Worm (Caenorhabditis elegans) whole organism, L1 larva: ENCODE results near the gene ZK669.3.

Experiments
- Y116A8C.19 ChIP-seq: sonication (generic microtip); optimal IDR thresholded peaks from 2 replicates; lab custom pipeline; 2016; ENCODE audit warnings: missing compliant biosample characterization, missing genetic modification characterization, borderline replicate concordance
- alr-1 ChIP-seq: fragments of 200-800 bp; sonication (Bioruptor generic); optimal IDR thresholded peaks from 2 replicates; lab custom pipeline; 2018; ENCODE audit warnings: borderline replicate concordance, mild to moderate bottlenecking, missing genetic modification characterization, missing compliant biosample characterization
- ama-1 ChIP-seq: fragments of 150-350 bp; optimal IDR thresholded peaks from 2 replicates; lab custom pipeline; 2014
- ceh-63 ChIP-seq: fragments of 200-800 bp; sonication (Bioruptor generic); optimal IDR thresholded peaks from 2 replicates; lab custom pipeline; 2018; ENCODE audit warnings: mild to moderate bottlenecking, missing genetic modification characterization, missing compliant biosample characterization
- ceh-8 ChIP-seq: fragments of 200-800 bp; sonication (Bioruptor generic); optimal IDR thresholded peaks from 2 replicates; lab custom pipeline; 2018; ENCODE audit warnings: mild to moderate bottlenecking, missing genetic modification characterization, moderate library complexity, missing compliant biosample characterization
- ceh-90 ChIP-seq: sonication (generic microtip); optimal IDR thresholded peaks from 2 replicates; lab custom pipeline; 2016; ENCODE audit warnings: missing genetic modification characterization, missing compliant biosample characterization
- ces-1 ChIP-seq: fragments of 150-350 bp; optimal IDR thresholded peaks from 2 replicates; lab custom pipeline; 2014; ENCODE audit warnings: missing biosample characterization, missing genetic modification reagents, missing genetic modification characterization
- efl-1 ChIP-seq, 4 experiments: fragments of 150-350 bp; optimal IDR thresholded peaks in 3 of 4; peaks in 1 of 4; 1 replicate in 1 of 4; 2 replicates in 3 of 4; lab custom pipeline; 2014; ENCODE audit warnings: missing biosample characterization in 2 of 4, missing genetic modification characterization in 2 of 4, missing genetic modification reagents in 2 of 4
- elt-2 ChIP-seq: sonication (generic microtip); optimal IDR thresholded peaks from 2 replicates; lab custom pipeline; 2016; ENCODE audit warnings: missing genetic modification characterization, mild to moderate bottlenecking, inconsistent platforms, missing compliant biosample characterization, missing genetic modification reagents
- elt-3 ChIP-seq, 6 experiments: fragments of 150-350 bp in 1 of 6; sonication (generic microtip); optimal IDR thresholded peaks; 2 replicates each; lab custom pipeline; 2017 to 2018; ENCODE audit warnings: missing biosample characterization in 6 of 6, missing genetic modification characterization in 6 of 6, inconsistent platforms in 1 of 6
- fkh-10 ChIP-seq: sonication (generic microtip); optimal IDR thresholded peaks from 2 replicates; lab custom pipeline; 2017; ENCODE audit warnings: missing biosample characterization, missing genetic modification reagents, missing genetic modification characterization
- fkh-4 ChIP-seq: sonication (generic microtip); optimal IDR thresholded peaks from 2 replicates; lab custom pipeline; 2016; ENCODE audit warnings: missing compliant biosample characterization, missing genetic modification characterization, borderline replicate concordance
- fkh-8 ChIP-seq: sonication (generic microtip); optimal IDR thresholded peaks from 2 replicates; lab custom pipeline; 2016; ENCODE audit warnings: mild to moderate bottlenecking, missing genetic modification characterization, missing compliant biosample characterization
- fos-1 ChIP-seq: fragments of 150-350 bp; optimal IDR thresholded peaks from 2 replicates; lab custom pipeline; 2014; ENCODE audit warnings: missing biosample characterization, missing genetic modification characterization
- hlh-4 ChIP-seq: sonication (generic microtip); optimal IDR thresholded peaks from 2 replicates; lab custom pipeline; 2016; ENCODE audit warnings: mild to moderate bottlenecking, missing genetic modification characterization, missing compliant biosample characterization
- lin-14 ChIP-seq: fragments of 200-800 bp; sonication (Bioruptor generic); optimal IDR thresholded peaks from 2 replicates; lab custom pipeline; 2018; ENCODE audit warnings: mild to moderate bottlenecking, missing genetic modification characterization, moderate library complexity, missing compliant biosample characterization
- lir-3 ChIP-seq: sonication (generic microtip); optimal IDR thresholded peaks from 2 replicates; lab custom pipeline; 2016; ENCODE audit warnings: mild to moderate bottlenecking, missing genetic modification characterization, moderate library complexity, missing compliant biosample characterization; ENCODE audit not compliant: poor library complexity
- lsy-2 ChIP-seq, 2 experiments: fragments of 150-350 bp; optimal IDR thresholded peaks; 2 replicates each; lab custom pipeline; 2014; ENCODE audit warnings: missing biosample characterization in 2 of 2, missing genetic modification characterization in 2 of 2
- mef-2 ChIP-seq: fragments of 150-350 bp; optimal IDR thresholded peaks from 2 replicates; lab custom pipeline; 2014; ENCODE audit warnings: missing biosample characterization, missing genetic modification characterization
- mep-1 ChIP-seq: fragments of 150-350 bp; optimal IDR thresholded peaks from 2 replicates; lab custom pipeline; 2014; ENCODE audit warnings: missing biosample characterization, missing genetic modification characterization
- nhr-19 ChIP-seq: fragments of 200-800 bp; sonication (Bioruptor generic); conservative IDR thresholded peaks from 2 replicates; pipeline ENCODE4 v1.3.6; 2022; ENCODE audit warnings: missing genetic modification characterization, missing compliant biosample characterization
- nhr-237 ChIP-seq: fragments of 150-350 bp; optimal IDR thresholded peaks from 2 replicates; lab custom pipeline; 2014; ENCODE audit warnings: missing biosample characterization, missing genetic modification characterization
- nhr-77 ChIP-seq: fragments of 150-350 bp; optimal IDR thresholded peaks from 2 replicates; lab custom pipeline; 2014; ENCODE audit warnings: missing biosample characterization, missing genetic modification characterization
- nhr-84 ChIP-seq: sonication (generic microtip); optimal IDR thresholded peaks from 2 replicates; lab custom pipeline; 2017; ENCODE audit warnings: missing biosample characterization, missing genetic modification characterization
- nhr-85 ChIP-seq: sonication (generic microtip); peaks from one replicate; lab custom pipeline; 2016; ENCODE audit warnings: missing genetic modification characterization, inconsistent platforms, missing compliant biosample characterization
- pqm-1 ChIP-seq: sonication (generic microtip); optimal IDR thresholded peaks from 3 replicates; lab custom pipeline; 2017; ENCODE audit warnings: missing biosample characterization, missing genetic modification characterization
- tlp-1 ChIP-seq: fragments of 150-350 bp; optimal IDR thresholded peaks from 2 replicates; lab custom pipeline; 2014; ENCODE audit warnings: missing biosample characterization, missing genetic modification characterization
- unc-130 ChIP-seq: fragments of 150-350 bp; optimal IDR thresholded peaks from 2 replicates; lab custom pipeline; 2017; ENCODE audit warnings: missing biosample characterization, missing genetic modification characterization, inconsistent platforms
- unc-86 ChIP-seq: sonication (generic microtip); optimal IDR thresholded peaks from 2 replicates; lab custom pipeline; 2016; ENCODE audit warnings: missing genetic modification characterization, missing compliant biosample characterization
- ztf-4 ChIP-seq: fragments of 150-350 bp; optimal IDR thresholded peaks from 2 replicates; lab custom pipeline; 2014; ENCODE audit warnings: missing biosample characterization, missing genetic modification characterization

Gene ZK669.3

DNA sequence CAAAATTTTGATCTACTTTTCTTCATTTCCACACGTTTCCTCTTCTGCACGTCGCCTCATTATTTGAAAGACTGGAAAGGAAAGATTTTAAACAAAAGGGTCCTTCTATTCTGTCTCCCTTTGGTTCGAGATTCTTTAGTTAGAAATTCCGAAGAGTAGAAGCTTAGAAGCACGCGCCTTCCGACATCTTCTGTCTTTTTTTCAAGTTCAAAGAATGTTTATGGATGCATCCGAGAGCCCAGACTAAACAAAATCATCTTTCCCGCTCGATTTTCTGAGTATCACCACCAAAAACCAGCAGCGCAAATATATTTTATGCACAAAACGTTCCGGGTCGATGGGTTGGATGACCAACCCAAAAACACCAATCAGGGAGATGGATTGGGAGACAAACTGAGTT, 43.1 kb downstream of the ZK669.3 start:
- TF ChIP-seq fkh-10 (peak; percentile 25), fkh-4 (tag; lab: Kevin White, UChicago) (no peak), ztf-4 (tag; lab: Kevin White, UChicago) (no peak), mep-1 (no peak), Y116A8C.19 (tag; lab: Kevin White, UChicago) (no peak), ama-1 (lab: Kevin White, UChicago) (no peak), lsy-2 (tag; optimal IDR thresholded peaks at IDR 0.05; lab: Kevin White, UChicago) (no peak), unc-86 (tag; lab: Kevin White, UChicago) (peak; percentile 10), elt-2 (tag; lab: Kevin White, UChicago) (no peak), ces-1 (GFP tag; lab: Kevin White, UChicago) (no peak), lin-14 (GFP tag; lab: Kevin White, UChicago) (peak; percentile 21), nhr-237 (tag; lab: Kevin White, UChicago) (no peak), hlh-4 (tag; lab: Kevin White, UChicago) (no peak), nhr-85 (tag; lab: Kevin White, UChicago) (no peak), nhr-84 (tag; lab: Kevin White, UChicago) (no peak), fkh-8 (tag; lab: Kevin White, UChicago) (no peak), elt-3 (tag; optimal IDR thresholded peaks at IDR 0.05; lab: Kevin White, UChicago) (no peak)

DNA sequence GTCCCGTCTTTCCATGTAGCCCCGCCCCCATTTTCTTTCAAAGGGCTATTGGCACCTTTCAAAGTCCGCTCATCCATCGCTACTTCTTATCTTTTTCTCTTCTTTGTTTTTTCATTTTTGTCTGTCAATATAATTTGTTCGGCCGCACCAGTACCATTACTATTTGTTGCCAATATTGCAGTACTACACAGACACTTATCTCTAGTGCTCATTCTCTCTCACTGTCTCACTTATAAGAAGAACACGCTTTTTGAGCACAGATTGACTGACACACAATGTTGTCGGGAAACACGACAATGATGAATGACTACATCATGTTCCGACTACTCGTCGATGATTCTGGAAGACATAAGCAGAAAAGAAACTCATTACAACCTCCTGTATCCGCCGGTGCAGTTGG, 44.1 kb downstream of the ZK669.3 start:
- no peak for TF ChIP-seq tlp-1
- no peak for TF ChIP-seq unc-86 (tag; lab: Kevin White, UChicago)
- no peak for TF ChIP-seq nhr-19 (GFP tag; lab: Robert Waterston, UW)
- no peak for TF ChIP-seq lsy-2 (tag; optimal IDR thresholded peaks at IDR 0.05; lab: Kevin White, UChicago)
- no peak for TF ChIP-seq mef-2 (tag; lab: Kevin White, UChicago)
- no peak for TF ChIP-seq nhr-77 (tag; lab: Kevin White, UChicago)
- no peak for TF ChIP-seq ceh-8 (GFP tag; lab: Kevin White, UChicago)
- no peak for TF ChIP-seq unc-130
- no peak for TF ChIP-seq Y116A8C.19 (tag; lab: Kevin White, UChicago)
- TF ChIP-seq fos-1 (tag; lab: Kevin White, UChicago) = no peak
- TF ChIP-seq mep-1 = no peak

DNA sequence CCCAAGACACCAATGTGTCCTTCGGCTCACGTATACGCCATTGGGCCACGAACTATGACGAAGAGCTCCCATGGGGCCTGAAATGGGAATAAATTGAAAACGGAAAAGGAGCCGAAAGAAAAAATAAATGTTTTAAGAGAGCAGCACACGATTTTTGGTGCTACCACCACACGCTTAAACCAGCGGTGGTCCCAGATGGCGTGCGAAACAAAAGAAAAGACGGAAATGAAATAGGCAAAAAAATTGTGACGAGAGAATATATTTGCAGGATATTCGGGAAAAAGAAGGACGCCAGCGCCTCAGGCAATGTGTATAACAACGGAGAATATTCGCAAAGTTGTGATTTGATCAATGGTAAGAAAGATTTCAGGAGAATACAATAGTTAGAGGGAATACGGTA, 46.0 kb downstream of the ZK669.3 start:
- TF ChIP-seq lin-14 (GFP tag; lab: Kevin White, UChicago) = peak; percentile 53
- TF ChIP-seq unc-130 = no peak
- no peak for TF ChIP-seq efl-1 (optimal IDR thresholded peaks at IDR 0.05; lab: Kevin White, UChicago)
- TF ChIP-seq efl-1 (GFP tag; optimal IDR thresholded peaks at IDR 0.05 in 1 of 2; lab: Kevin White, UChicago) = peak in 1 of 2 experiments; percentile 62

DNA sequence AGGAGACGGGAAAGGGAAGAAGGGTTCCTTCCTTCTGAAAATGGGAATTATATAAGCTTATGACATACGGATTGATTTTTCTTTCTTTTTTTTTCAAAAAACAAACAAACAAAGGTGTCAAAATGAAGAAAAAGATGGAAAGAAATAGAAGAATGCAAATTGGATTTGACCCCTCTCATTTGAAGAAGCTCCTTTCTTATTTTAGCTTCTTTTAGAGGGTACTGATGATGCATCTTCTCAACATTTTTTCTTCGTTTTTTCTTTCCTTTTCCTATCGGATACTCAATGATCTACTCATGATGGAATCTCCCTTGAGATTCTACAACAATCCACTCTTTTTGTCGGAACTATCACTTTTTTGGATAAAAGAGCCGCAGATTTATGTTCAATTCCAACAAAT, 49.2 kb downstream of the ZK669.3 start:
- no peak for TF ChIP-seq lir-3 (tag; lab: Kevin White, UChicago)
- TF ChIP-seq ceh-90 = no peak
- peak; percentile 56 for TF ChIP-seq lin-14 (GFP tag; lab: Kevin White, UChicago)
- no peak for TF ChIP-seq hlh-4 (tag; lab: Kevin White, UChicago)
- peak; percentile 71 for TF ChIP-seq fkh-10

DNA sequence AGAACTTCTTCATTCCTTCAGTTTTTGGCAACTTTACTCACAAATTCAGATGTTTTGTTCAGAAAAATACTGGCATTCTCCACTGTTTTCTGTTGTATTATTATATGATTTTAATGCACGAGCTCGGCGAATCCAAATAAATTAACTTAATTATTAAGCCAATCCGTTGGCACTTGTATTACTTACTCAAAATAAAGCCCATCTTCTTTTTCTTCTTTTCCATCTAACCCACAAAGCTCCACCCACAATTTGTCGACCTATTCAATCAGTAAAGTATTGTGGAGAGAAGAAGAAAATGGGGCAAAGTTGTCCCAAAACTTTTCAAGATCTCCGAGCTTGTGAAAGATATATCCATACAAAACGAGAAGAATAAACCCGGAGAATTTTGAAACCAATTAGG, 50.3 kb downstream of the ZK669.3 start:
- TF ChIP-seq ceh-63 (GFP tag; lab: Kevin White, UChicago) (no peak), pqm-1 (tag; lab: Kevin White, UChicago) (no peak), fkh-10 (no peak), alr-1 (no peak), lin-14 (GFP tag; lab: Kevin White, UChicago) (peak; percentile 56)
